Fruit fly (Drosophila melanogaster) whole organism, embryonic: ENCODE measurements around the gene CG10802.

Source experiments
- Abd-B ChIP-seq: fragments of 200-800 bp; sonication (Bioruptor generic); optimal IDR thresholded peaks from 2 replicates; lab custom pipeline; 2018; ENCODE audit warnings: missing biosample characterization, mild to moderate bottlenecking, missing genetic modification characterization, moderate library complexity
- C15 ChIP-seq: fragments of 200-800 bp; sonication (Bioruptor generic); IDR thresholded peaks from 3 replicates; pipeline ENCODE4 v1.3.6; 2022; ENCODE audit warnings: missing biosample characterization, missing genetic modification characterization
- CG10431 ChIP-seq: fragments of 200-800 bp; sonication (Bioruptor generic); optimal IDR thresholded peaks from 3 replicates; lab custom pipeline; 2018; ENCODE audit warnings: missing biosample characterization, mild to moderate bottlenecking, missing genetic modification characterization
- CG11456 ChIP-seq: fragments of 200-800 bp; sonication (Bioruptor generic); IDR thresholded peaks from 3 replicates; pipeline ENCODE4 v1.3.6; 2022; ENCODE audit warnings: missing biosample characterization, missing genetic modification characterization
- CG1233 ChIP-seq: fragments of 200-800 bp; sonication (Bioruptor generic); optimal IDR thresholded peaks from 4 replicates; lab custom pipeline; 2018; ENCODE audit warnings: missing biosample characterization, mild to moderate bottlenecking, missing genetic modification characterization
- CG17186 ChIP-seq: fragments of 200-800 bp; sonication (Bioruptor generic); optimal IDR thresholded peaks from 3 replicates; lab custom pipeline; 2017; ENCODE audit warnings: missing biosample characterization, missing genetic modification reagents, missing genetic modification characterization
- CG18619 ChIP-seq: fragments of 200-800 bp; sonication (Bioruptor generic); optimal IDR thresholded peaks from 3 replicates; lab custom pipeline; 2017; ENCODE audit warnings: missing biosample characterization, mild to moderate bottlenecking, missing genetic modification characterization
- CG2116 ChIP-seq: fragments of 200-800 bp; sonication (Bioruptor generic); optimal IDR thresholded peaks from 3 replicates; lab custom pipeline; 2018; ENCODE audit warnings: missing biosample characterization, mild to moderate bottlenecking, missing genetic modification characterization
- CG31388 ChIP-seq: fragments of 200-800 bp; sonication (Bioruptor generic); optimal IDR thresholded peaks from 2 replicates; lab custom pipeline; 2016; ENCODE audit warnings: missing biosample characterization, missing genetic modification characterization
- CG32772 ChIP-seq: fragments of 200-800 bp; sonication (Bioruptor generic); IDR thresholded peaks from 2 replicates; pipeline ENCODE4 v1.3.6; 2022; ENCODE audit warnings: missing biosample characterization, missing genetic modification characterization
- CG42726 ChIP-seq: fragments of 200-800 bp; sonication (Bioruptor generic); IDR thresholded peaks from 2 replicates; pipeline ENCODE4 v1.3.6; 2022; ENCODE audit warnings: missing biosample characterization, missing genetic modification characterization; ENCODE audit not compliant: partially characterized antibody
- CG4404 ChIP-seq: fragments of 200-800 bp; sonication (Bioruptor generic); IDR thresholded peaks from 2 replicates; pipeline ENCODE4 v1.3.6; 2022; ENCODE audit warnings: missing biosample characterization, missing genetic modification characterization
- CG6765 ChIP-seq: fragments of 200-800 bp; sonication (Bioruptor generic); optimal IDR thresholded peaks from 3 replicates; lab custom pipeline; 2017; ENCODE audit warnings: missing biosample characterization, mild to moderate bottlenecking, missing genetic modification characterization
- CG6854 ChIP-seq: fragments of 200-800 bp; sonication (Bioruptor generic); optimal IDR thresholded peaks from 3 replicates; lab custom pipeline; 2017; ENCODE audit warnings: missing biosample characterization, mild to moderate bottlenecking, missing genetic modification characterization
- CG7963 ChIP-seq: fragments of 200-800 bp; sonication (Bioruptor generic); IDR thresholded peaks from 3 replicates; pipeline ENCODE4 v1.3.6; 2022; ENCODE audit warnings: missing biosample characterization, missing genetic modification characterization; ENCODE audit not compliant: partially characterized antibody
- CG8281 ChIP-seq: fragments of 200-800 bp; sonication (Bioruptor generic); optimal IDR thresholded peaks from 2 replicates; lab custom pipeline; 2018; ENCODE audit warnings: missing biosample characterization, mild to moderate bottlenecking, missing genetic modification characterization, moderate library complexity
- CG8944 ChIP-seq: fragments of 200-800 bp; sonication (Bioruptor generic); optimal IDR thresholded peaks from 3 replicates; lab custom pipeline; 2016; ENCODE audit warnings: missing biosample characterization, missing genetic modification characterization
- Chrac-16 ChIP-seq: fragments of 200-800 bp; sonication (Bioruptor generic); optimal IDR thresholded peaks from 3 replicates; lab custom pipeline; 2016; ENCODE audit warnings: missing biosample characterization, missing genetic modification characterization
- D ChIP-seq, 2 experiments: fragments of 200-800 bp in 1 of 2; fragments of >200 bp in 1 of 2; sonication (Bioruptor generic) in 1 of 2; optimal IDR thresholded peaks; 2 replicates in 1 of 2; 3 replicates in 1 of 2; lab custom pipeline; 2017; ENCODE audit warnings: mild to moderate bottlenecking in 1 of 2, missing biosample characterization in 1 of 2, missing genetic modification characterization in 1 of 2, missing genetic modification reagents in 1 of 2
- D19B ChIP-seq: fragments of 200-800 bp; sonication (Bioruptor generic); optimal IDR thresholded peaks from 2 replicates; lab custom pipeline; 2017; ENCODE audit warnings: missing biosample characterization, mild to moderate bottlenecking, missing genetic modification characterization
- Dad ChIP-seq: fragments of 200-800 bp; sonication (Bioruptor generic); optimal IDR thresholded peaks from 3 replicates; lab custom pipeline; 2016; ENCODE audit warnings: missing biosample characterization, missing genetic modification characterization
- Fer2 ChIP-seq: fragments of 200-800 bp; sonication (Bioruptor generic); optimal IDR thresholded peaks from 2 replicates; lab custom pipeline; 2018; ENCODE audit warnings: missing biosample characterization, mild to moderate bottlenecking, missing genetic modification characterization, moderate library complexity
- Fer3 ChIP-seq: fragments of 200-800 bp; sonication (Bioruptor generic); optimal IDR thresholded peaks from 2 replicates; lab custom pipeline; 2018; ENCODE audit warnings: missing biosample characterization, mild to moderate bottlenecking, missing genetic modification characterization, moderate library complexity
- Hr39 ChIP-seq: fragments of >200 bp; optimal IDR thresholded peaks from 2 replicates; lab custom pipeline; 2017
- NFAT ChIP-seq: fragments of 200-800 bp; sonication (Bioruptor generic); IDR thresholded peaks from 2 replicates; pipeline ENCODE4 v1.3.6; 2022; ENCODE audit warnings: missing biosample characterization, missing genetic modification characterization
- Nf-YC ChIP-seq: fragments of 200-800 bp; optimal IDR thresholded peaks from 3 replicates; lab custom pipeline; 2019; ENCODE audit warnings: missing biosample characterization, mild to moderate bottlenecking, missing genetic modification characterization, moderate library complexity
- Oli ChIP-seq: fragments of 200-800 bp; sonication (Bioruptor generic); optimal IDR thresholded peaks from 2 replicates; lab custom pipeline; 2018; ENCODE audit warnings: missing biosample characterization, mild to moderate bottlenecking, missing genetic modification characterization, moderate library complexity
- Ptx1 ChIP-seq: fragments of 200-800 bp; sonication (Bioruptor generic); IDR thresholded peaks from 2 replicates; pipeline ENCODE4 v1.3.6; 2022; ENCODE audit warnings: missing biosample characterization, missing genetic modification characterization
- bowl ChIP-seq: fragments of 200-800 bp; sonication (Bioruptor generic); IDR thresholded peaks from 2 replicates; pipeline ENCODE4 v1.3.6; 2022; ENCODE audit warnings: missing biosample characterization, missing genetic modification characterization
- br ChIP-seq: fragments of >200 bp; optimal IDR thresholded peaks from 2 replicates; lab custom pipeline; 2017
- bsh ChIP-seq, 2 experiments: fragments of 200-800 bp; sonication (Bioruptor generic); optimal IDR thresholded peaks; 2 replicates each; lab custom pipeline; 2017 to 2018; ENCODE audit warnings: mild to moderate bottlenecking in 2 of 2, missing biosample characterization in 2 of 2, missing genetic modification characterization in 2 of 2, moderate library complexity in 1 of 2
- btn ChIP-seq: fragments of 200-800 bp; sonication (Bioruptor generic); optimal IDR thresholded peaks from 2 replicates; lab custom pipeline; 2016; ENCODE audit warnings: missing biosample characterization, missing genetic modification characterization
- chif ChIP-seq, 2 experiments: fragments of 200-800 bp; sonication (Bioruptor generic); optimal IDR thresholded peaks; 3 replicates each; lab custom pipeline; 2016; ENCODE audit warnings: missing biosample characterization in 2 of 2, missing genetic modification characterization in 2 of 2
- crc ChIP-seq: fragments of 200-800 bp; sonication (Bioruptor generic); optimal IDR thresholded peaks from 2 replicates; lab custom pipeline; 2016; ENCODE audit warnings: missing biosample characterization, missing genetic modification characterization
- da ChIP-seq: fragments of 200-800 bp; sonication (Bioruptor generic); optimal IDR thresholded peaks from 2 replicates; lab custom pipeline; 2016; ENCODE audit warnings: missing biosample characterization, missing genetic modification characterization
- disco-r ChIP-seq: fragments of 200-800 bp; sonication (Bioruptor generic); optimal IDR thresholded peaks from 2 replicates; lab custom pipeline; 2016; ENCODE audit warnings: missing biosample characterization, missing genetic modification characterization
- grn ChIP-seq: fragments of 200-800 bp; sonication (Bioruptor generic); optimal IDR thresholded peaks from 3 replicates; lab custom pipeline; 2017; ENCODE audit warnings: missing biosample characterization, missing genetic modification characterization
- gt ChIP-seq: fragments of 200-800 bp; sonication (Bioruptor generic); IDR thresholded peaks from 2 replicates; pipeline ENCODE4 v1.3.6; 2022; ENCODE audit warnings: missing biosample characterization, missing genetic modification characterization
- ham ChIP-seq: fragments of 200-800 bp; sonication (Bioruptor generic); IDR thresholded peaks from 2 replicates; pipeline ENCODE4 v1.3.6; 2022; ENCODE audit warnings: missing biosample characterization, missing genetic modification characterization
- jing ChIP-seq: fragments of 200-800 bp; sonication (Bioruptor generic); optimal IDR thresholded peaks from 2 replicates; lab custom pipeline; 2018; ENCODE audit warnings: missing biosample characterization, mild to moderate bottlenecking, missing genetic modification characterization
- kay ChIP-seq: fragments of 200-800 bp; sonication (Bioruptor generic); optimal IDR thresholded peaks from 2 replicates; lab custom pipeline; 2016; ENCODE audit warnings: missing biosample characterization, missing genetic modification characterization
- knrl ChIP-seq: fragments of 200-800 bp; sonication (Bioruptor generic); IDR thresholded peaks from 3 replicates; pipeline ENCODE4 v1.3.6; 2022; ENCODE audit warnings: missing biosample characterization, missing genetic modification characterization; ENCODE audit not compliant: partially characterized antibody
- nau ChIP-seq: fragments of 200-800 bp; sonication (Bioruptor generic); optimal IDR thresholded peaks from 3 replicates; lab custom pipeline; 2017; ENCODE audit warnings: missing biosample characterization, mild to moderate bottlenecking, missing genetic modification characterization, missing genetic modification reagents
- pho ChIP-seq: fragments of 200-800 bp; sonication (Bioruptor generic); optimal IDR thresholded peaks from 2 replicates; lab custom pipeline; 2016; ENCODE audit warnings: missing biosample characterization, missing genetic modification characterization
- so ChIP-seq: fragments of 200-800 bp; sonication (Bioruptor generic); IDR thresholded peaks from 3 replicates; pipeline ENCODE4 v1.3.6; 2022; ENCODE audit warnings: missing biosample characterization, missing genetic modification characterization
- sqz ChIP-seq: fragments of 200-800 bp; sonication (Bioruptor generic); optimal IDR thresholded peaks from 3 replicates; lab custom pipeline; 2018; ENCODE audit warnings: missing biosample characterization, mild to moderate bottlenecking, missing genetic modification characterization
- wek ChIP-seq: fragments of 200-800 bp; sonication (Bioruptor generic); optimal IDR thresholded peaks from 3 replicates; lab custom pipeline; 2018; ENCODE audit warnings: missing biosample characterization, mild to moderate bottlenecking, missing genetic modification characterization, moderate library complexity
- zen2 ChIP-seq: fragments of 200-800 bp; sonication (Bioruptor generic); IDR thresholded peaks from 3 replicates; pipeline ENCODE4 v1.3.6; 2022; ENCODE audit warnings: missing biosample characterization, missing genetic modification characterization; ENCODE audit not compliant: partially characterized antibody

The CG10802 gene

dm6 chrX:3482119-3483014 is at the start of gene CG10802, which contains the start of gene CG10804 (continued):
- TF ChIP-seq Dad (GFP tag; lab: Kevin White, UChicago) (peak; percentile 39), bowl (GFP tag; lab: Robert Waterston, UW) (0 out of 2 replicates have a peak, but pooled peaks have one; percentile 20), crc (GFP tag; lab: Kevin White, UChicago) (peak; percentile 26), da (GFP tag; lab: Kevin White, UChicago) (peak; percentile 60), NFAT (GFP tag; lab: Robert Waterston, UW) (peak; percentile 77), nau (GFP tag; lab: Kevin White, UChicago) (peak; percentile 35), CG17186 (peak; percentile 12), Oli (tag; lab: Kevin White, UChicago) (peak; percentile 52), CG1233 (peak; percentile 40), jing (GFP tag; lab: Kevin White, UChicago) (peak; percentile 3), CG42726 (GFP tag; lab: Robert Waterston, UW) (no peak), Ptx1 (peak; percentile 93), D (optimal IDR thresholded peaks at IDR 0.05; lab: Kevin White, UChicago) (peak; percentile 15), D (GFP tag; optimal IDR thresholded peaks at IDR 0.05; lab: Kevin White, UChicago) (peak; percentile 32), CG6765 (no peak), CG18619 (GFP tag; lab: Kevin White, UChicago) (no peak), zen2 (GFP tag; lab: Robert Waterston, UW) (no peak; the same call in 2 of the 3 replicates), CG32772 (peak; percentile 87), gt (GFP tag; lab: Robert Waterston, UW) (peak; percentile 37), br (lab: Kevin White, UChicago) (no peak), Fer3 (no peak), CG6854 (no peak), CG2116 (GFP tag; lab: Kevin White, UChicago) (peak; percentile 82), Abd-B (peak; percentile 80), C15 (GFP tag; lab: Robert Waterston, UW) (no peak), D19B (GFP tag; lab: Kevin White, UChicago) (peak; percentile 60), Nf-YC (peak; percentile 62), CG31388 (GFP tag; lab: Kevin White, UChicago) (no peak), btn (GFP tag; lab: Kevin White, UChicago) (peak; percentile 26), Hr39 (lab: Kevin White, UChicago) (no peak), so (GFP tag; lab: Robert Waterston, UW) (peak; percentile 74), kay (GFP tag; lab: Kevin White, UChicago) (peak; percentile 61), CG8281 (tag; lab: Kevin White, UChicago) (no peak), pho (GFP tag; lab: Kevin White, UChicago) (peak; percentile 67), sqz (GFP tag; lab: Kevin White, UChicago) (peak; percentile 22), Chrac-16 (peak; percentile 84), CG4404 (GFP tag; lab: Robert Waterston, UW) (peak; percentile 77), grn (GFP tag; lab: Kevin White, UChicago) (no peak), CG11456 (peak; percentile 91), CG7963 (GFP tag; lab: Robert Waterston, UW) (0 out of 3 replicates have a peak, but pooled peaks have one; percentile 38), chif (GFP tag; optimal IDR thresholded peaks at IDR 0.05; lab: Kevin White, UChicago) (peak; percentile 69 to 80), disco-r (GFP tag; lab: Kevin White, UChicago) (peak; percentile 31), knrl (GFP tag; lab: Robert Waterston, UW) (peak; percentile 82), CG10431 (GFP tag; lab: Kevin White, UChicago) (no peak), ham (GFP tag; lab: Robert Waterston, UW) (no peak), wek (GFP tag; lab: Kevin White, UChicago) (no peak), bsh (GFP tag; optimal IDR thresholded peaks at IDR 0.05; lab: Kevin White, UChicago) (peak in 1 of 2 experiments; percentile 72), Fer2 (peak; percentile 27), CG8944 (GFP tag; lab: Kevin White, UChicago) (peak; percentile 80)
